Fruit fly (Drosophila melanogaster) whole organism, prepupa: ENCODE data around the gene Cpr97Eb.

ENCODE experiments used
- Blimp-1 ChIP-seq: fragments of 200-800 bp; sonication (Bioruptor generic); optimal IDR thresholded peaks from 3 replicates; lab custom pipeline; 2017; ENCODE audit warnings: missing biosample characterization, missing genetic modification characterization, mild to moderate bottlenecking, moderate library complexity, missing genetic modification reagents
- CG10631 ChIP-seq: fragments of 200-800 bp; sonication (Bioruptor generic); optimal IDR thresholded peaks from 2 replicates; lab custom pipeline; 2016; ENCODE audit warnings: missing biosample characterization, missing genetic modification characterization
- CG11762 ChIP-seq: fragments of 200-800 bp; sonication (Bioruptor generic); optimal IDR thresholded peaks from 3 replicates; lab custom pipeline; 2016; ENCODE audit warnings: missing biosample characterization, missing genetic modification characterization; ENCODE audit not compliant: insufficient read depth
- CG11902 ChIP-seq: fragments of 200-800 bp; sonication (Bioruptor generic); optimal IDR thresholded peaks from 3 replicates; lab custom pipeline; 2016; ENCODE audit warnings: missing biosample characterization, missing genetic modification characterization
- CG15336 ChIP-seq: fragments of 200-800 bp; sonication (Bioruptor generic); IDR thresholded peaks from 2 replicates; pipeline ENCODE4 v1.3.6; 2022; ENCODE audit warnings: missing biosample characterization, missing genetic modification characterization
- CG1621 ChIP-seq: fragments of 200-800 bp; sonication (Bioruptor generic); optimal IDR thresholded peaks from 3 replicates; lab custom pipeline; 2018; ENCODE audit warnings: missing biosample characterization, mild to moderate bottlenecking, missing genetic modification characterization
- CG16779 ChIP-seq: fragments of 200-800 bp; sonication (Bioruptor generic); optimal IDR thresholded peaks from 3 replicates; lab custom pipeline; 2017; ENCODE audit warnings: missing biosample characterization, mild to moderate bottlenecking, missing genetic modification characterization
- CG34406 ChIP-seq: fragments of 200-800 bp; sonication (Bioruptor generic); optimal IDR thresholded peaks from 3 replicates; lab custom pipeline; 2016; ENCODE audit warnings: missing biosample characterization, missing genetic modification characterization
- CG3919 ChIP-seq: fragments of 200-800 bp; sonication (Bioruptor generic); optimal IDR thresholded peaks from 3 replicates; lab custom pipeline; 2016; ENCODE audit warnings: missing biosample characterization, missing genetic modification characterization
- CG6163 ChIP-seq: fragments of 200-800 bp; sonication (Bioruptor generic); IDR thresholded peaks from 3 replicates; pipeline ENCODE4 v1.3.6; 2022; ENCODE audit warnings: missing biosample characterization, missing genetic modification characterization
- CG6276 ChIP-seq: fragments of 200-800 bp; sonication (Bioruptor generic); optimal IDR thresholded peaks from 2 replicates; lab custom pipeline; 2017; ENCODE audit warnings: missing biosample characterization, mild to moderate bottlenecking, missing genetic modification characterization
- CG6792 ChIP-seq: fragments of 200-800 bp; sonication (Bioruptor generic); optimal IDR thresholded peaks from 3 replicates; lab custom pipeline; 2016; ENCODE audit warnings: missing biosample characterization, missing genetic modification characterization
- CG6808 ChIP-seq: fragments of 200-800 bp; sonication (Bioruptor generic); optimal IDR thresholded peaks from 3 replicates; lab custom pipeline; 2017; ENCODE audit warnings: missing biosample characterization, missing genetic modification characterization, mild to moderate bottlenecking, moderate library complexity, missing genetic modification reagents
- CG6854 ChIP-seq: fragments of 200-800 bp; sonication (Bioruptor generic); optimal IDR thresholded peaks from 2 replicates; lab custom pipeline; 2017; ENCODE audit warnings: missing biosample characterization, mild to moderate bottlenecking, missing genetic modification characterization
- CG7368 ChIP-seq: fragments of 200-800 bp; sonication (Bioruptor generic); optimal IDR thresholded peaks from 3 replicates; lab custom pipeline; 2016; ENCODE audit warnings: missing biosample characterization, missing genetic modification characterization
- CG8119 ChIP-seq: fragments of 200-800 bp; sonication (Bioruptor generic); IDR thresholded peaks from 3 replicates; pipeline ENCODE4 v1.3.6; 2022; ENCODE audit warnings: missing biosample characterization, missing genetic modification characterization
- CG8319 ChIP-seq: fragments of 200-800 bp; sonication (Bioruptor generic); optimal IDR thresholded peaks from 3 replicates; lab custom pipeline; 2016; ENCODE audit warnings: missing biosample characterization, missing genetic modification characterization
- CG8632 ChIP-seq: fragments of 200-800 bp; sonication (Bioruptor generic); optimal IDR thresholded peaks from 3 replicates; lab custom pipeline; 2016; ENCODE audit warnings: missing biosample characterization, missing genetic modification characterization
- CG9139 ChIP-seq: fragments of 200-800 bp; sonication (Bioruptor generic); optimal IDR thresholded peaks from 3 replicates; lab custom pipeline; 2017; ENCODE audit warnings: missing biosample characterization, mild to moderate bottlenecking, missing genetic modification characterization
- Eip75B ChIP-seq: fragments of 200-800 bp; sonication (Bioruptor generic); optimal IDR thresholded peaks from 3 replicates; lab custom pipeline; 2016; ENCODE audit warnings: missing biosample characterization, missing genetic modification characterization
- Eip78C ChIP-seq: fragments of 200-800 bp; sonication (Bioruptor generic); peaks from one replicate; lab custom pipeline; 2016; ENCODE audit warnings: missing biosample characterization, missing genetic modification characterization
- Eip93F ChIP-seq: fragments of 200-800 bp; sonication (Bioruptor generic); optimal IDR thresholded peaks from 2 replicates; lab custom pipeline; 2016; ENCODE audit warnings: missing biosample characterization, mild to moderate bottlenecking, missing genetic modification characterization
- Ets21C ChIP-seq: fragments of 200-800 bp; sonication (Bioruptor generic); optimal IDR thresholded peaks from 3 replicates; lab custom pipeline; 2016; ENCODE audit warnings: missing biosample characterization, missing genetic modification characterization
- Ets96B ChIP-seq: fragments of 200-800 bp; optimal IDR thresholded peaks from 2 replicates; lab custom pipeline; 2019; ENCODE audit warnings: missing biosample characterization, mild to moderate bottlenecking, missing genetic modification characterization, moderate library complexity
- Gug ChIP-seq: fragments of 200-800 bp; sonication (Bioruptor generic); IDR thresholded peaks from 2 replicates; pipeline ENCODE4 v1.3.6; 2022; ENCODE audit warnings: missing biosample characterization, missing genetic modification characterization
- Hr4 ChIP-seq: fragments of 200-800 bp; sonication (Bioruptor generic); optimal IDR thresholded peaks from 3 replicates; lab custom pipeline; 2016; ENCODE audit warnings: missing biosample characterization, missing genetic modification characterization
- Met ChIP-seq: fragments of 200-800 bp; sonication (Bioruptor generic); optimal IDR thresholded peaks from 3 replicates; lab custom pipeline; 2016; ENCODE audit warnings: missing biosample characterization, missing genetic modification characterization
- OdsH ChIP-seq: fragments of 200-800 bp; sonication (Bioruptor generic); optimal IDR thresholded peaks from 3 replicates; lab custom pipeline; 2016; ENCODE audit warnings: missing biosample characterization, missing genetic modification characterization
- Smox ChIP-seq: fragments of 200-800 bp; sonication (Bioruptor generic); optimal IDR thresholded peaks from 3 replicates; lab custom pipeline; 2016; ENCODE audit warnings: missing biosample characterization, missing genetic modification characterization
- Sox14 ChIP-seq: fragments of 200-800 bp; sonication (Bioruptor generic); optimal IDR thresholded peaks from 3 replicates; lab custom pipeline; 2016; ENCODE audit warnings: missing biosample characterization, missing genetic modification characterization
- Sox15 ChIP-seq: fragments of 200-800 bp; sonication (Bioruptor generic); optimal IDR thresholded peaks from 3 replicates; lab custom pipeline; 2016; ENCODE audit warnings: missing biosample characterization, missing genetic modification characterization
- achi ChIP-seq: fragments of 200-800 bp; sonication (Bioruptor generic); optimal IDR thresholded peaks from 3 replicates; lab custom pipeline; 2016; ENCODE audit warnings: missing biosample characterization, missing genetic modification characterization
- acj6 ChIP-seq: fragments of 200-800 bp; sonication (Bioruptor generic); optimal IDR thresholded peaks from 3 replicates; lab custom pipeline; 2016; ENCODE audit warnings: missing biosample characterization, missing genetic modification characterization
- cyc ChIP-seq: fragments of 200-800 bp; sonication (Bioruptor generic); optimal IDR thresholded peaks from 3 replicates; lab custom pipeline; 2016; ENCODE audit warnings: missing biosample characterization, missing genetic modification characterization
- dac ChIP-seq: fragments of 200-800 bp; sonication (Bioruptor generic); optimal IDR thresholded peaks from 2 replicates; lab custom pipeline; 2017; ENCODE audit warnings: missing biosample characterization, mild to moderate bottlenecking, missing genetic modification characterization
- fd59A ChIP-seq: fragments of 200-800 bp; sonication (Bioruptor generic); optimal IDR thresholded peaks from 2 replicates; lab custom pipeline; 2017; ENCODE audit warnings: missing biosample characterization, mild to moderate bottlenecking, missing genetic modification characterization, missing genetic modification reagents
- fd85E ChIP-seq: fragments of 200-800 bp; sonication (Bioruptor generic); optimal IDR thresholded peaks from 3 replicates; lab custom pipeline; 2016; ENCODE audit warnings: missing biosample characterization, missing genetic modification characterization
- fkh ChIP-seq: fragments of 200-800 bp; sonication (Bioruptor generic); optimal IDR thresholded peaks from 3 replicates; lab custom pipeline; 2017; ENCODE audit warnings: missing biosample characterization, mild to moderate bottlenecking, missing genetic modification characterization, moderate library complexity
- net ChIP-seq: fragments of 200-800 bp; sonication (Bioruptor generic); optimal IDR thresholded peaks from 3 replicates; lab custom pipeline; 2016; ENCODE audit warnings: missing biosample characterization, missing genetic modification characterization
- pdm3 ChIP-seq: fragments of 200-800 bp; sonication (Bioruptor generic); optimal IDR thresholded peaks from 3 replicates; lab custom pipeline; 2016; ENCODE audit warnings: missing biosample characterization, missing genetic modification characterization
- salr ChIP-seq, 2 experiments: fragments of 200-800 bp; sonication (Bioruptor generic); optimal IDR thresholded peaks; 3 replicates each; lab custom pipeline; 2016 to 2018; ENCODE audit warnings: missing biosample characterization in 2 of 2, missing genetic modification characterization in 2 of 2, mild to moderate bottlenecking in 1 of 2
- spab ChIP-seq: fragments of 200-800 bp; sonication (Bioruptor generic); optimal IDR thresholded peaks from 2 replicates; lab custom pipeline; 2017; ENCODE audit warnings: missing biosample characterization, mild to moderate bottlenecking, missing genetic modification characterization, missing genetic modification reagents
- ss ChIP-seq, 2 experiments: fragments of 200-800 bp; sonication (Bioruptor generic); optimal IDR thresholded peaks; 2 replicates in 1 of 2; 3 replicates in 1 of 2; lab custom pipeline; 2017 to 2018; ENCODE audit warnings: mild to moderate bottlenecking in 2 of 2, missing biosample characterization in 2 of 2, missing genetic modification characterization in 2 of 2, moderate library complexity in 1 of 2
- vri ChIP-seq: fragments of 200-800 bp; sonication (Bioruptor generic); optimal IDR thresholded peaks from 3 replicates; lab custom pipeline; 2016; ENCODE audit warnings: missing biosample characterization, mild to moderate bottlenecking, missing genetic modification characterization

The Cpr97Eb gene

DNA sequence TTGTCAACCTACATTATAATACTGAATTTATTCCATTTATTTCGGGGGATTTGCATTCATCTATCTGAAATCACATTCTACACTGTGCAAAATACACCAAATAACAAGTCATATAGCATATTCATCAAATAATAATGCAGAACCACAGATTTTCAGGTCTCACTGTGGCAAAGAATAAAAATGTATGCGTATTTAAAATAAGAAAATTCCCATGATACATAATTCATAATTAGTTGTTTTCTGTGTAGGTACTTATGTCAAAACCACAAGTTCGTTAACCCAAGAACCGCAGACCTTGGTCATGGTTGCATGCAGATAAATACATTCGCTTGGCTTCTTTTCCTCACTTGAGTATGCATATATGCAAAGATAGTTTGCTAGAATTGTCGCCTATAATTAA lies 1.3 kb upstream of the Cpr97Eb start (continued):
- TF ChIP-seq CG8119 (GFP tag; lab: Robert Waterston, UW) (peak; percentile 29; the same call in 1 of the 3 replicates), Gug (no peak), CG6792 (GFP tag; lab: Kevin White, UChicago) (peak; percentile 33), Hr4 (GFP tag; lab: Kevin White, UChicago) (peak; percentile 36), CG8632 (GFP tag; lab: Kevin White, UChicago) (no peak), CG6276 (no peak), CG6163 (GFP tag; lab: Robert Waterston, UW) (peak; percentile 79), CG6808 (GFP tag; lab: Kevin White, UChicago) (peak; percentile 19), CG11762 (no peak), Sox14 (GFP tag; lab: Kevin White, UChicago) (peak; percentile 27), CG15336 (peak; percentile 22; the same call in 1 of the 2 replicates), Blimp-1 (GFP tag; lab: Kevin White, UChicago) (no peak), CG7368 (GFP tag; lab: Kevin White, UChicago) (no peak), Eip75B (GFP tag; lab: Kevin White, UChicago) (peak; percentile 24), acj6 (peak; percentile 39), CG9139 (no peak), net (GFP tag; lab: Kevin White, UChicago) (peak; percentile 5), Eip78C (GFP tag; lab: Kevin White, UChicago) (peak; percentile 62), Met (peak; percentile 31), CG6854 (GFP tag; lab: Kevin White, UChicago) (no peak), OdsH (GFP tag; lab: Kevin White, UChicago) (peak; percentile 43)

DNA sequence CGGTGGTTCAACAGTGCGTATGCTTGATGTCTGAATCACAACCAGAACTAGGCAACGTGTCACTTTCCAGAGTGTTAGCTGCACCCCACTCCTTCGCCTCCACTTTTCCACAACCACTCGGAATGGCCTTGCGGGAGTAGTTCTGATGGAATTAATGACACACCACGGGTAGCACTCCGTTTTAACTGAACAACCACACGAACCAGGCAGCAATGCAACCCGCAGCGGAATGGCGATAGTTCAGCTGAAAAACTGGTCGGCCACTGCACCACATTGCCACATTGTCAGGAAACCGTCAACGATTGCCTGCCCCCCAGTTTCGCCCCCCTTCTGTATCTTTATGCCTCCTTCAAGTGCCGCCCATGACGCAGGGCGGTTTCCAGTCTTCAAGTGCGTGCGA lies 3.4 kb downstream of the Cpr97Eb start, which contains the start of gene Cpr97Ea:
Gene Cpr97Ea, minus strand, starts transcription at position 230 of the 400 bp plus-strand sequence.
- TF ChIP-seq ss (GFP tag; optimal IDR thresholded peaks at IDR 0.05; lab: Kevin White, UChicago): peak; percentile 0 to 18
- TF ChIP-seq CG1621 (tag; lab: Kevin White, UChicago): peak; percentile 76
- TF ChIP-seq CG11762: no peak
- no peak for TF ChIP-seq CG6163 (GFP tag; lab: Robert Waterston, UW)
- TF ChIP-seq Eip78C (GFP tag; lab: Kevin White, UChicago): peak; percentile 18

DNA sequence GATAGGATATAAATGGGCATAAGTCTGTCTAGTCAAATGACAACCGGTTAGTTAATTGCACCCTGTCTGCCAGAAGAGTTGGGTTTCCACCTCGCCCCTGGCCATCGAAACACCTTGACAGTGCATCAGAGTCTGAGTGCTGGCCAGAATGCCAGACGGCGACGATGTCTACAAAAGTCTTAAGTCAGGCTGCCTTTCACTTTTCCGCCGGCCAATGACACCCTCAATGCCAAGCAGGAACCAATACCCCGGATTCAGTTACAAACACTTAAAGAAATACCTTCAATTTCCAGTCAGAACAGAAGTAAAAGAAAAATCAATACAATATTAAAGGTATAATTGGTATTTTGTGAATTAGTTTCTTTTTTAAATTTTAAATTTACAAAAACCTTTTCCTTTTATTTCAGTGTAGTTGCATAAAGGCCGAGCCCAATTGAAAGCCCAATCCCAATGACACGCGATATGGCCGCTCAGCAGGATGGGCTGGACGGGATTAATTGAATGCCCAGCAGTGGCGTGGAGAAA lies 6.3 kb downstream of the Cpr97Eb start:
- TF ChIP-seq Sox15 (GFP tag; lab: Kevin White, UChicago): no peak
- peak; percentile 21 for TF ChIP-seq CG10631 (GFP tag; lab: Kevin White, UChicago)
- no peak for TF ChIP-seq cyc (GFP tag; lab: Kevin White, UChicago)
- no peak for TF ChIP-seq Sox14 (GFP tag; lab: Kevin White, UChicago)
- peak; percentile 63 for TF ChIP-seq CG6808 (GFP tag; lab: Kevin White, UChicago)
- TF ChIP-seq spab (GFP tag; lab: Kevin White, UChicago): peak; percentile 45
- TF ChIP-seq dac (GFP tag; lab: Kevin White, UChicago): no peak
- no peak for TF ChIP-seq fd85E (GFP tag; lab: Kevin White, UChicago)
- TF ChIP-seq Blimp-1 (GFP tag; lab: Kevin White, UChicago): peak; percentile 1
- TF ChIP-seq vri (GFP tag; lab: Kevin White, UChicago): no peak
- peak; percentile 68 to 74 for TF ChIP-seq ss (GFP tag; optimal IDR thresholded peaks at IDR 0.05; lab: Kevin White, UChicago)
- TF ChIP-seq Smox (GFP tag; lab: Kevin White, UChicago): no peak
- no peak for TF ChIP-seq Gug
- peak; percentile 53 for TF ChIP-seq achi (GFP tag; lab: Kevin White, UChicago)
- peak; percentile 16 for TF ChIP-seq CG6792 (GFP tag; lab: Kevin White, UChicago)
- no peak for TF ChIP-seq fd59A (GFP tag; lab: Kevin White, UChicago)
- no peak for TF ChIP-seq pdm3 (GFP tag; lab: Kevin White, UChicago)
- TF ChIP-seq CG3919 (GFP tag; lab: Kevin White, UChicago): peak; percentile 49
- TF ChIP-seq CG15336: peak; percentile 17; the same call in 1 of the 2 replicates
- TF ChIP-seq CG1621 (tag; lab: Kevin White, UChicago): no peak
- TF ChIP-seq CG11902 (GFP tag; lab: Kevin White, UChicago): no peak
- peak; percentile 46 for TF ChIP-seq CG7368 (GFP tag; lab: Kevin White, UChicago)
- peak; percentile 92 for TF ChIP-seq Eip78C (GFP tag; lab: Kevin White, UChicago)
- TF ChIP-seq CG9139: peak; percentile 28
- no peak for TF ChIP-seq Eip93F (GFP tag; lab: Kevin White, UChicago)
- TF ChIP-seq net (GFP tag; lab: Kevin White, UChicago): peak; percentile 22
- no peak for TF ChIP-seq OdsH (GFP tag; lab: Kevin White, UChicago)
- TF ChIP-seq CG34406 (GFP tag; lab: Kevin White, UChicago): no peak
- TF ChIP-seq CG16779 (tag; lab: Kevin White, UChicago): no peak
- peak; percentile 78 for TF ChIP-seq CG6163 (GFP tag; lab: Robert Waterston, UW)
- peak; percentile 1 for TF ChIP-seq CG11762
- TF ChIP-seq salr (GFP tag; optimal IDR thresholded peaks at IDR 0.05; lab: Kevin White, UChicago): no peak
- no peak for TF ChIP-seq CG8632 (GFP tag; lab: Kevin White, UChicago)
- no peak for TF ChIP-seq CG8119 (GFP tag; lab: Robert Waterston, UW)
- TF ChIP-seq Ets96B (tag; lab: Kevin White, UChicago): peak; percentile 64
- TF ChIP-seq Ets21C (GFP tag; lab: Kevin White, UChicago): no peak
- TF ChIP-seq CG8319: peak; percentile 4
- no peak for TF ChIP-seq Hr4 (GFP tag; lab: Kevin White, UChicago)
- no peak for TF ChIP-seq fkh (GFP tag; lab: Kevin White, UChicago)
